Worm (Caenorhabditis elegans): ENCODE results near the gene ugt-58.

- no peak for TF ChIP-seq unc-62 (GFP tag; optimal IDR thresholded peaks at IDR 0.05)
- TF ChIP-seq mdl-1 (tag; optimal IDR thresholded peaks at IDR 0.05), result no peak
- no peak for TF ChIP-seq aly-2 (tag; optimal IDR thresholded peaks at IDR 0.05)
- TF ChIP-seq fos-1 (tag; optimal IDR thresholded peaks at IDR 0.05), result no peak
Measured at ce11 chrII:9625930-9626329, 39.3 kb upstream of the ugt-58 start.

All from whole organism, L2 larva.